Fruit fly (Drosophila melanogaster) whole organism, embryonic: ENCODE results near the gene CG1847.

Source experiments
- Aef1 ChIP-seq: fragments of 200-800 bp; sonication (Bioruptor generic); IDR thresholded peaks from 3 replicates; pipeline ENCODE4 v1.3.6; 2022; ENCODE audit warnings: missing biosample characterization, missing genetic modification characterization
- Atf3 ChIP-seq: fragments of 200-800 bp; sonication (Bioruptor generic); optimal IDR thresholded peaks from 3 replicates; lab custom pipeline; 2016; ENCODE audit warnings: missing biosample characterization, missing genetic modification characterization
- Atf6 ChIP-seq: fragments of 200-800 bp; sonication (Bioruptor generic); IDR thresholded peaks from 2 replicates; pipeline ENCODE4 v1.3.6; 2022; ENCODE audit warnings: missing biosample characterization, missing genetic modification characterization
- BtbVII ChIP-seq: fragments of 200-800 bp; sonication (Bioruptor generic); optimal IDR thresholded peaks from 3 replicates; lab custom pipeline; 2017; ENCODE audit warnings: missing biosample characterization, mild to moderate bottlenecking, missing genetic modification characterization
- CG10959 ChIP-seq: fragments of 200-800 bp; sonication (Bioruptor generic); IDR thresholded peaks from 2 replicates; pipeline ENCODE4 v1.3.6; 2022; ENCODE audit warnings: missing biosample characterization, missing genetic modification characterization
- CG11504 ChIP-seq: fragments of 200-800 bp; sonication (Bioruptor generic); optimal IDR thresholded peaks from 3 replicates; lab custom pipeline; 2019; ENCODE audit warnings: missing biosample characterization, mild to moderate bottlenecking, missing genetic modification characterization, moderate library complexity
- CG11695 ChIP-seq: fragments of 200-800 bp; sonication (Bioruptor generic); IDR thresholded peaks from 3 replicates; pipeline ENCODE4 v1.3.6; 2022; ENCODE audit warnings: missing biosample characterization, missing genetic modification characterization
- CG12104 ChIP-seq: fragments of 200-800 bp; sonication (Bioruptor generic); optimal IDR thresholded peaks from 3 replicates; lab custom pipeline; 2016; ENCODE audit warnings: missing biosample characterization, missing genetic modification characterization
- CG12391 ChIP-seq: fragments of 200-800 bp; sonication (Bioruptor generic); optimal IDR thresholded peaks from 3 replicates; lab custom pipeline; 2018; ENCODE audit warnings: missing biosample characterization, mild to moderate bottlenecking, missing genetic modification characterization, moderate library complexity
- CG13296 ChIP-seq: fragments of 200-800 bp; sonication (Bioruptor generic); optimal IDR thresholded peaks from 3 replicates; lab custom pipeline; 2018; ENCODE audit warnings: missing biosample characterization, mild to moderate bottlenecking, missing genetic modification characterization
- CG13775 ChIP-seq: fragments of 200-800 bp; sonication (Bioruptor generic); optimal IDR thresholded peaks from 3 replicates; lab custom pipeline; 2017; ENCODE audit warnings: missing biosample characterization, mild to moderate bottlenecking, missing genetic modification characterization
- CG14965 ChIP-seq: fragments of 200-800 bp; sonication (Bioruptor generic); optimal IDR thresholded peaks from 2 replicates; lab custom pipeline; 2016; ENCODE audit warnings: missing biosample characterization, missing genetic modification characterization, borderline replicate concordance
- CG15269 ChIP-seq: fragments of 200-800 bp; sonication (Bioruptor generic); optimal IDR thresholded peaks from 2 replicates; lab custom pipeline; 2018; ENCODE audit warnings: missing biosample characterization, mild to moderate bottlenecking, missing genetic modification characterization, moderate library complexity
- CG17359 ChIP-seq: fragments of 200-800 bp; sonication (Bioruptor generic); optimal IDR thresholded peaks from 3 replicates; lab custom pipeline; 2018; ENCODE audit warnings: missing biosample characterization, mild to moderate bottlenecking, missing genetic modification characterization, moderate library complexity
- CG17385 ChIP-seq: fragments of 200-800 bp; sonication (Bioruptor generic); optimal IDR thresholded peaks from 3 replicates; lab custom pipeline; 2018; ENCODE audit warnings: missing biosample characterization, mild to moderate bottlenecking, missing genetic modification characterization
- CG18619 ChIP-seq: fragments of 200-800 bp; sonication (Bioruptor generic); optimal IDR thresholded peaks from 3 replicates; lab custom pipeline; 2017; ENCODE audit warnings: missing biosample characterization, mild to moderate bottlenecking, missing genetic modification characterization
- CG31224 ChIP-seq: fragments of 200-800 bp; sonication (Bioruptor generic); IDR thresholded peaks from 2 replicates; pipeline ENCODE4 v1.3.6; 2022; ENCODE audit warnings: missing biosample characterization, missing genetic modification characterization
- CG31441 ChIP-seq: fragments of 200-800 bp; sonication (Bioruptor generic); IDR thresholded peaks from 2 replicates; pipeline ENCODE4 v1.3.6; 2022; ENCODE audit warnings: missing biosample characterization, missing genetic modification characterization
- CG33557 ChIP-seq: fragments of 200-800 bp; sonication (Bioruptor generic); optimal IDR thresholded peaks from 2 replicates; lab custom pipeline; 2019; ENCODE audit warnings: missing biosample characterization, mild to moderate bottlenecking, missing genetic modification characterization, moderate library complexity
- CG34224 ChIP-seq: fragments of 200-800 bp; sonication (Bioruptor generic); IDR thresholded peaks from 3 replicates; pipeline ENCODE4 v1.3.6; 2022; ENCODE audit warnings: missing biosample characterization, missing genetic modification characterization; ENCODE audit not compliant: partially characterized antibody
- CG5180 ChIP-seq: fragments of 200-800 bp; sonication (Bioruptor generic); optimal IDR thresholded peaks from 3 replicates; lab custom pipeline; 2017; ENCODE audit warnings: missing biosample characterization, missing genetic modification characterization, mild to moderate bottlenecking, moderate library complexity, missing genetic modification reagents
- CG6813 ChIP-seq: fragments of 200-800 bp; sonication (Bioruptor generic); optimal IDR thresholded peaks from 2 replicates; lab custom pipeline; 2017; ENCODE audit warnings: missing biosample characterization, missing genetic modification characterization, mild to moderate bottlenecking, moderate library complexity, missing genetic modification reagents
- CG6854 ChIP-seq: fragments of 200-800 bp; sonication (Bioruptor generic); optimal IDR thresholded peaks from 3 replicates; lab custom pipeline; 2017; ENCODE audit warnings: missing biosample characterization, mild to moderate bottlenecking, missing genetic modification characterization
- CG8388 ChIP-seq: fragments of 200-800 bp; sonication (Bioruptor generic); optimal IDR thresholded peaks from 2 replicates; lab custom pipeline; 2019; ENCODE audit warnings: missing biosample characterization, mild to moderate bottlenecking, missing genetic modification characterization, moderate library complexity
- CG9797 ChIP-seq: fragments of 200-800 bp; sonication (Bioruptor generic); optimal IDR thresholded peaks from 3 replicates; lab custom pipeline; 2018; ENCODE audit warnings: missing biosample characterization, mild to moderate bottlenecking, missing genetic modification characterization
- CG9932 ChIP-seq: fragments of 200-800 bp; sonication (Bioruptor generic); IDR thresholded peaks from 2 replicates; pipeline ENCODE4 v1.3.6; 2022; ENCODE audit warnings: missing biosample characterization, missing genetic modification characterization
- Fer1 ChIP-seq: fragments of 200-800 bp; sonication (Bioruptor generic); optimal IDR thresholded peaks from 2 replicates; lab custom pipeline; 2017; ENCODE audit warnings: missing biosample characterization, mild to moderate bottlenecking, missing genetic modification characterization
- HLH3B ChIP-seq: fragments of 200-800 bp; sonication (Bioruptor generic); IDR thresholded peaks from 2 replicates; pipeline ENCODE4 v1.3.6; 2022; ENCODE audit warnings: missing biosample characterization, missing genetic modification characterization
- HmgD ChIP-seq: fragments of 200-800 bp; sonication (Bioruptor generic); optimal IDR thresholded peaks from 3 replicates; lab custom pipeline; 2016; ENCODE audit warnings: missing biosample characterization, missing genetic modification characterization
- Med ChIP-seq: fragments of 200-800 bp; sonication (Bioruptor generic); peaks from one replicate; lab custom pipeline; 2016; ENCODE audit warnings: missing biosample characterization, missing genetic modification characterization, mild to moderate bottlenecking, inconsistent platforms, moderate library complexity
- PHDP ChIP-seq: fragments of 200-800 bp; sonication (Bioruptor generic); optimal IDR thresholded peaks from 3 replicates; lab custom pipeline; 2018; ENCODE audit warnings: missing biosample characterization, mild to moderate bottlenecking, missing genetic modification characterization, moderate library complexity
- Scr ChIP-seq: fragments of 200-800 bp; sonication (Bioruptor generic); IDR thresholded peaks from 2 replicates; pipeline ENCODE4 v1.3.6; 2022; ENCODE audit warnings: missing biosample characterization, missing genetic modification characterization; ENCODE audit not compliant: partially characterized antibody
- Sox100B ChIP-seq: fragments of 200-800 bp; sonication (Bioruptor generic); optimal IDR thresholded peaks from 3 replicates; lab custom pipeline; 2018; ENCODE audit warnings: missing biosample characterization, mild to moderate bottlenecking, missing genetic modification characterization
- bcd ChIP-seq: fragments of 200-800 bp; sonication (Bioruptor generic); optimal IDR thresholded peaks from 2 replicates; lab custom pipeline; 2017; ENCODE audit warnings: missing biosample characterization, mild to moderate bottlenecking, missing genetic modification characterization
- chm ChIP-seq: fragments of 200-800 bp; sonication (Bioruptor generic); IDR thresholded peaks from 2 replicates; pipeline ENCODE4 v1.3.6; 2022; ENCODE audit warnings: missing biosample characterization, missing genetic modification characterization
- cwo ChIP-seq: fragments of 200-800 bp; sonication (Bioruptor generic); optimal IDR thresholded peaks from 3 replicates; lab custom pipeline; 2017; ENCODE audit warnings: missing biosample characterization, missing genetic modification characterization, mild to moderate bottlenecking, moderate library complexity, missing genetic modification reagents
- fd96Cb ChIP-seq: fragments of 200-800 bp; sonication (Bioruptor generic); optimal IDR thresholded peaks from 2 replicates; lab custom pipeline; 2018; ENCODE audit warnings: missing biosample characterization, mild to moderate bottlenecking, missing genetic modification characterization, moderate library complexity
- gcm ChIP-seq: fragments of 200-800 bp; sonication (Bioruptor generic); optimal IDR thresholded peaks from 2 replicates; lab custom pipeline; 2019; ENCODE audit warnings: missing biosample characterization, mild to moderate bottlenecking, missing genetic modification characterization, moderate library complexity
- hb ChIP-seq: fragments of 200-800 bp; sonication (Bioruptor generic); IDR thresholded peaks from 3 replicates; pipeline ENCODE4 v1.3.6; 2022; ENCODE audit warnings: missing biosample characterization, missing genetic modification characterization; ENCODE audit not compliant: partially characterized antibody
- hth ChIP-seq: fragments of >200 bp; optimal IDR thresholded peaks from 2 replicates; lab custom pipeline; 2017; ENCODE audit warnings: inconsistent platforms
- lab ChIP-seq: fragments of 200-800 bp; sonication (Bioruptor generic); optimal IDR thresholded peaks from 3 replicates; lab custom pipeline; 2017; ENCODE audit warnings: missing biosample characterization, missing genetic modification characterization, mild to moderate bottlenecking, moderate library complexity, missing genetic modification reagents
- lmd ChIP-seq: fragments of 200-800 bp; sonication (Bioruptor generic); IDR thresholded peaks from 2 replicates; pipeline ENCODE4 v1.3.6; 2022; ENCODE audit warnings: missing biosample characterization, missing genetic modification characterization
- prd ChIP-seq, 3 experiments: fragments of >200 bp in 2 of 3; fragments of 200-800 bp in 1 of 3; sonication (Bioruptor generic) in 1 of 3; optimal IDR thresholded peaks in 2 of 3; IDR thresholded peaks in 1 of 3; 2 replicates in 2 of 3; 3 replicates in 1 of 3; pipeline versions ENCODE4 v1.3.6 to Lab custom; 2017 to 2022; ENCODE audit warnings: missing biosample characterization in 1 of 3, missing genetic modification characterization in 1 of 3
- sd ChIP-seq: fragments of 200-800 bp; sonication (Bioruptor generic); optimal IDR thresholded peaks from 3 replicates; lab custom pipeline; 2018; ENCODE audit warnings: missing biosample characterization, mild to moderate bottlenecking, missing genetic modification characterization, moderate library complexity
- sim ChIP-seq: fragments of 200-800 bp; sonication (Bioruptor generic); IDR thresholded peaks from 2 replicates; pipeline ENCODE4 v1.3.6; 2022; ENCODE audit warnings: missing biosample characterization, missing genetic modification characterization
- stc ChIP-seq: fragments of 200-800 bp; sonication (Bioruptor generic); IDR thresholded peaks from 2 replicates; pipeline ENCODE4 v1.3.6; 2022; ENCODE audit warnings: missing biosample characterization, missing genetic modification characterization
- vvl ChIP-seq: fragments of 200-800 bp; sonication (Bioruptor generic); IDR thresholded peaks from 2 replicates; pipeline ENCODE4 v1.3.6; 2022; ENCODE audit warnings: missing biosample characterization, missing genetic modification characterization
- wor ChIP-seq: fragments of 200-800 bp; sonication (Bioruptor generic); IDR thresholded peaks from 2 replicates; pipeline ENCODE4 v1.3.6; 2022; ENCODE audit warnings: missing biosample characterization, missing genetic modification characterization
- zfh2 ChIP-seq: fragments of 200-800 bp; sonication (Bioruptor generic); optimal IDR thresholded peaks from 2 replicates; lab custom pipeline; 2016; ENCODE audit warnings: missing biosample characterization, missing genetic modification characterization

The CG1847 gene

DNA sequence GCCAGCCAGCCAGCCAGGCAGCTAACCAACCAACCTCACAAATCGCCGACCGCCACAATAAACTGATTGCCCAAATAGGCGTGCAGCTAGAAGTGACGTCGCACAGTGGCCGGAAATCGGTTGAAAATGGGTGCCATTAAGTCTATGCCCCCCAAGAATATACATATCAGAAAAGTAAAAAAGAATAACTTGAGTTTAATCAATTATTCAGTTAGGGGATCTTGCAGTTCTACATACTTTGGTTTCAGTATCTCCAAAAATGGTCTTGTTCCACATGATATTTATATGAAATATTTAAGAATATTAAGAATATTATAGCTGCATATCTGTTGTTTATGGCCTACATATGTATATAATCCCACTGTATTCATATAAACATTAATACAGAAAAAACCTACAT is 16.4 kb downstream of the CG1847 start (continued):
- no peak for TF ChIP-seq prd (optimal IDR thresholded peaks at IDR 0.05; lab: Kevin White, UChicago)
- TF ChIP-seq prd (GFP tag; IDR thresholded peaks at IDR 0.05; lab: Robert Waterston, UW): 0 out of 3 replicates have a peak, but pooled peaks have one; percentile 18
- TF ChIP-seq Med (GFP tag; lab: Kevin White, UChicago): peak; percentile 73
- peak; percentile 37 for TF ChIP-seq CG18619 (GFP tag; lab: Kevin White, UChicago)
- peak; percentile 69 for TF ChIP-seq CG13296
- no peak for TF ChIP-seq wor (GFP tag; lab: Robert Waterston, UW)
- TF ChIP-seq sim (GFP tag; lab: Robert Waterston, UW): no peak
- peak; percentile 37 for TF ChIP-seq CG17359 (tag; lab: Kevin White, UChicago)
- TF ChIP-seq HmgD (GFP tag; lab: Kevin White, UChicago): no peak
- TF ChIP-seq hb (GFP tag; lab: Robert Waterston, UW): no peak
- TF ChIP-seq CG12391 (tag; lab: Kevin White, UChicago): peak; percentile 44
- peak; percentile 17 for TF ChIP-seq zfh2 (GFP tag; lab: Kevin White, UChicago)
- TF ChIP-seq CG13775: peak; percentile 26
- TF ChIP-seq CG6813 (GFP tag; lab: Kevin White, UChicago): peak; percentile 27
- no peak for TF ChIP-seq Scr (GFP tag; lab: Robert Waterston, UW)
- peak; percentile 17 for TF ChIP-seq CG8388 (GFP tag; lab: Kevin White, UChicago)
- TF ChIP-seq CG31224 (GFP tag; lab: Robert Waterston, UW): 0 out of 2 replicates have a peak, but pooled peaks have one; percentile 26
- no peak for TF ChIP-seq hth
- peak; percentile 51 for TF ChIP-seq CG17385 (GFP tag; lab: Kevin White, UChicago)
- TF ChIP-seq CG9932 (GFP tag; lab: Robert Waterston, UW): peak; percentile 58
- no peak for TF ChIP-seq stc (GFP tag; lab: Robert Waterston, UW)
- TF ChIP-seq CG5180 (GFP tag; lab: Kevin White, UChicago): peak; percentile 19
- TF ChIP-seq bcd: peak; percentile 48
- TF ChIP-seq chm (GFP tag; lab: Robert Waterston, UW): 0 out of 2 replicates have a peak, but pooled peaks have one; percentile 15
- no peak for TF ChIP-seq CG10959 (GFP tag; lab: Robert Waterston, UW)
- peak; percentile 61 for TF ChIP-seq lab (GFP tag; lab: Kevin White, UChicago)
- peak; percentile 10; the same call in 1 of the 2 replicates for TF ChIP-seq HLH3B (GFP tag; lab: Robert Waterston, UW)
- peak; percentile 59; the same call in 1 of the 2 replicates for TF ChIP-seq Atf6 (GFP tag; lab: Robert Waterston, UW)
- TF ChIP-seq Fer1 (GFP tag; lab: Kevin White, UChicago): peak; percentile 50
- TF ChIP-seq Aef1 (GFP tag; lab: Robert Waterston, UW): peak; percentile 39; the same call in 1 of the 3 replicates
- TF ChIP-seq sd (tag; lab: Kevin White, UChicago): peak; percentile 20
- peak; percentile 50; the same call in 1 of the 2 replicates for TF ChIP-seq lmd (GFP tag; lab: Robert Waterston, UW)
- no peak for TF ChIP-seq CG14965
- peak; percentile 46 for TF ChIP-seq cwo (GFP tag; lab: Kevin White, UChicago)
- TF ChIP-seq Atf3 (GFP tag; lab: Kevin White, UChicago): no peak
- TF ChIP-seq PHDP (tag; lab: Kevin White, UChicago): peak; percentile 64
- peak; percentile 30; the same call in 1 of the 3 replicates for TF ChIP-seq CG34224 (GFP tag; lab: Robert Waterston, UW)
- peak; percentile 51 for TF ChIP-seq Sox100B (GFP tag; lab: Kevin White, UChicago)
- peak; percentile 18 for TF ChIP-seq fd96Cb (tag; lab: Kevin White, UChicago)
- TF ChIP-seq CG31441: 0 out of 2 replicates have a peak, but pooled peaks have one; percentile 33
- peak; percentile 78 for TF ChIP-seq CG15269 (tag; lab: Kevin White, UChicago)
- TF ChIP-seq gcm: no peak
- TF ChIP-seq CG11695 (GFP tag; lab: Robert Waterston, UW): peak; percentile 19; the same call in 1 of the 3 replicates
- no peak for TF ChIP-seq CG11504 (tag; lab: Kevin White, UChicago)
- no peak for TF ChIP-seq CG33557 (GFP tag; lab: Kevin White, UChicago)
- TF ChIP-seq CG12104 (GFP tag; lab: Kevin White, UChicago): peak; percentile 29
- peak; percentile 52; the same call in 1 of the 2 replicates for TF ChIP-seq vvl (GFP tag; lab: Robert Waterston, UW)
- no peak for TF ChIP-seq CG9797 (GFP tag; lab: Kevin White, UChicago)
- TF ChIP-seq CG6854 (GFP tag; lab: Kevin White, UChicago): peak; percentile 24
- peak; percentile 62 for TF ChIP-seq BtbVII (GFP tag; lab: Kevin White, UChicago)
